Fruit fly (Drosophila melanogaster): Measurements from ENCODE around the gene Pura.

dm6 chr3L:7592791-7593190 is at the start of gene Pura:
- no peak for TF ChIP-seq h (GFP tag; optimal IDR thresholded peaks at IDR 0.05)
- no peak for TF ChIP-seq rgr (GFP tag; optimal IDR thresholded peaks at IDR 0.05)
- TF ChIP-seq psq (GFP tag; optimal IDR thresholded peaks at IDR 0.05) = no peak
- no peak for TF ChIP-seq pan (optimal IDR thresholded peaks at IDR 0.05)
- no peak for TF ChIP-seq tai (GFP tag; optimal IDR thresholded peaks at IDR 0.05)
- TF ChIP-seq HLH106 (tag; optimal IDR thresholded peaks at IDR 0.05) = no peak
- no peak for TF ChIP-seq Abd-B (GFP tag; optimal IDR thresholded peaks at IDR 0.05)

Data from whole organism, wandering third instar larva.